Worm (Caenorhabditis elegans): ENCODE data around the gene lipl-6.

- TF ChIP-seq daf-19 (GFP tag; conservative IDR thresholded peaks at IDR 0.05) (no peak), dmd-9 (GFP tag; IDR thresholded peaks at IDR 0.05) (no peak), aly-2 (tag; optimal IDR thresholded peaks at IDR 0.05) (no peak), zag-1 (tag; optimal IDR thresholded peaks at IDR 0.05) (no peak), ztf-11 (tag; optimal IDR thresholded peaks at IDR 0.05) (no peak), hif-1 (tag; optimal IDR thresholded peaks at IDR 0.05) (no peak)
Measured at ce11 chrV:6982813-6983212, 48.7 kb upstream of the lipl-6 start, which contains the start of gene nhr-161.
